Fruit fly (Drosophila melanogaster) whole organism, adult: ENCODE results near the gene PH4alphaEFB.

Experiments
- CG11617 ChIP-seq: fragments of 200-800 bp; sonication (Bioruptor generic); optimal IDR thresholded peaks from 2 replicates; lab custom pipeline; 2017; ENCODE audit warnings: mild to moderate bottlenecking, missing biosample characterization, missing genetic modification reagents, missing genetic modification characterization
- CG12768 ChIP-seq: fragments of 200-800 bp; sonication (Bioruptor generic); optimal IDR thresholded peaks from 2 replicates; lab custom pipeline; 2017; ENCODE audit warnings: missing biosample characterization, missing genetic modification characterization, mild to moderate bottlenecking, moderate library complexity, missing genetic modification reagents
- CG14711 ChIP-seq: fragments of 200-800 bp; sonication (Bioruptor generic); optimal IDR thresholded peaks from 2 replicates; lab custom pipeline; 2018; ENCODE audit warnings: missing biosample characterization, mild to moderate bottlenecking, missing genetic modification characterization, moderate library complexity
- CG1620 ChIP-seq: fragments of 200-800 bp; sonication (Bioruptor generic); optimal IDR thresholded peaks from 2 replicates; lab custom pipeline; 2016; ENCODE audit warnings: missing biosample characterization, missing genetic modification characterization
- CG33017 ChIP-seq: fragments of 200-800 bp; sonication (Bioruptor generic); optimal IDR thresholded peaks from 2 replicates; lab custom pipeline; 2018; ENCODE audit warnings: missing biosample characterization, mild to moderate bottlenecking, missing genetic modification characterization, moderate library complexity
- CG5204 ChIP-seq: fragments of 200-800 bp; sonication (Bioruptor generic); optimal IDR thresholded peaks from 2 replicates; lab custom pipeline; 2016; ENCODE audit warnings: missing biosample characterization, missing genetic modification characterization
- CG7045 ChIP-seq: fragments of 200-800 bp; sonication (Bioruptor generic); optimal IDR thresholded peaks from 2 replicates; lab custom pipeline; 2017; ENCODE audit warnings: missing biosample characterization, mild to moderate bottlenecking, missing genetic modification characterization
- CG7101 ChIP-seq: fragments of 200-800 bp; sonication (Bioruptor generic); optimal IDR thresholded peaks from 2 replicates; lab custom pipeline; 2018; ENCODE audit warnings: missing biosample characterization, mild to moderate bottlenecking, missing genetic modification characterization, moderate library complexity
- Clk ChIP-seq: fragments of 200-800 bp; sonication (Bioruptor generic); optimal IDR thresholded peaks from 2 replicates; lab custom pipeline; 2017; ENCODE audit warnings: missing biosample characterization, missing genetic modification characterization
- Crg-1 ChIP-seq: fragments of 200-800 bp; sonication (Bioruptor generic); optimal IDR thresholded peaks from 2 replicates; lab custom pipeline; 2016; ENCODE audit warnings: missing biosample characterization, missing genetic modification characterization
- Hr96 ChIP-seq: fragments of 200-800 bp; sonication (Bioruptor generic); optimal IDR thresholded peaks from 2 replicates; lab custom pipeline; 2016; ENCODE audit warnings: missing biosample characterization, missing genetic modification characterization
- Mnt ChIP-seq: fragments of 200-800 bp; sonication (Bioruptor generic); optimal IDR thresholded peaks from 2 replicates; lab custom pipeline; 2016; ENCODE audit warnings: missing biosample characterization, mild to moderate bottlenecking, missing genetic modification characterization
- bab1 ChIP-seq: fragments of 200-800 bp; sonication (Bioruptor generic); optimal IDR thresholded peaks from 3 replicates; lab custom pipeline; 2019; ENCODE audit warnings: missing biosample characterization, mild to moderate bottlenecking, missing genetic modification characterization, moderate library complexity
- cic ChIP-seq: fragments of 200-800 bp; sonication (Bioruptor generic); optimal IDR thresholded peaks from 2 replicates; lab custom pipeline; 2017; ENCODE audit warnings: missing biosample characterization, mild to moderate bottlenecking, missing genetic modification characterization, moderate library complexity
- cnc ChIP-seq, 2 experiments: fragments of >200 bp; optimal IDR thresholded peaks; 2 replicates each; lab custom pipeline; 2017
- kay ChIP-seq: fragments of 200-800 bp; sonication (Bioruptor generic); peaks from one replicate; lab custom pipeline; 2016; ENCODE audit warnings: missing biosample characterization, missing genetic modification characterization, borderline replicate concordance
- ovo ChIP-seq: fragments of 200-800 bp; sonication (Bioruptor generic); optimal IDR thresholded peaks from 2 replicates; lab custom pipeline; 2016; ENCODE audit warnings: missing biosample characterization, missing genetic modification characterization
- pad ChIP-seq: fragments of 200-800 bp; sonication (Bioruptor generic); optimal IDR thresholded peaks from 3 replicates; lab custom pipeline; 2017; ENCODE audit warnings: missing biosample characterization, missing genetic modification characterization, mild to moderate bottlenecking, moderate library complexity, missing genetic modification reagents
- tj ChIP-seq: fragments of 200-800 bp; sonication (Bioruptor generic); optimal IDR thresholded peaks from 3 replicates; lab custom pipeline; 2017; ENCODE audit warnings: missing biosample characterization, mild to moderate bottlenecking, missing genetic modification characterization, moderate library complexity
- toe ChIP-seq: fragments of 200-800 bp; sonication (Bioruptor generic); optimal IDR thresholded peaks from 2 replicates; lab custom pipeline; 2016; ENCODE audit warnings: missing biosample characterization, missing genetic modification characterization

The PH4alphaEFB gene

DNA sequence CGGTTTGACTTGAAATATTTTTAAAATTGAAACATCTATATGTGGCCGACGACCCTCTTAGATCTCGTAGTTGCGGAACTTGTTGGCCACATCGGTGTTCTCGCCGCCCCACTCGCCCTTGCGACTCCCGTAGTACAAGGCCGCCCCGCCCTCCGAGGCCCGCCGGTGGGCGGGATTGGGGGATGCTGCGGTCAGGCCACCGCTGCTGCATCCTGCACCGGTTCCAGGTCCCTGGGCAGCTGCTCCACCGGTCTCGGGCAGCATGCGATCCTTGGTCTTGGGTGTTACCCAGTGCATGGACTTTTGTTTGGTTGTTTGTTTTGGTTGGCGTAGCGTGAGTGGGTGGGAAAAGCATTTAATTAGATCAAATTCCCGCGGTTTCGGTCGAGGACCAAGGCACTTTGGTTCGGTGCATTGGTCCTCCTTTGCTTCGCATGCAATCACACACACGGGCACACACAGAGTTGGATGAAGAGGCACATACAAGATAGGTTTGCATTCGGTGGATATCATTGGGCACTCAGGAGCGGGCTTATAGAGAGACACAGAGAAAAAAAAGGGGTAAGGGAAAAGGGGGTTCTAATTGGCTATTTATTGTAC lies 52.5 kb downstream of the PH4alphaEFB start:
- TF ChIP-seq CG11617 = no peak
- TF ChIP-seq ovo (GFP tag; lab: Kevin White, UChicago) = no peak
- no peak for TF ChIP-seq CG12768 (GFP tag; lab: Kevin White, UChicago)
- no peak for TF ChIP-seq CG7045
- no peak for TF ChIP-seq Mnt (GFP tag; lab: Kevin White, UChicago)
- TF ChIP-seq tj (GFP tag; lab: Kevin White, UChicago) = no peak
- no peak for TF ChIP-seq CG14711 (tag; lab: Kevin White, UChicago)
- TF ChIP-seq kay (GFP tag; lab: Kevin White, UChicago) = no peak
- no peak for TF ChIP-seq cic (GFP tag; lab: Kevin White, UChicago)
- no peak for TF ChIP-seq CG1620 (GFP tag; lab: Kevin White, UChicago)
- no peak for TF ChIP-seq Crg-1 (GFP tag; lab: Kevin White, UChicago)
- no peak for TF ChIP-seq CG7101
- TF ChIP-seq cnc (optimal IDR thresholded peaks at IDR 0.05; lab: Kevin White, UChicago) = no peak
- no peak for TF ChIP-seq CG5204

DNA sequence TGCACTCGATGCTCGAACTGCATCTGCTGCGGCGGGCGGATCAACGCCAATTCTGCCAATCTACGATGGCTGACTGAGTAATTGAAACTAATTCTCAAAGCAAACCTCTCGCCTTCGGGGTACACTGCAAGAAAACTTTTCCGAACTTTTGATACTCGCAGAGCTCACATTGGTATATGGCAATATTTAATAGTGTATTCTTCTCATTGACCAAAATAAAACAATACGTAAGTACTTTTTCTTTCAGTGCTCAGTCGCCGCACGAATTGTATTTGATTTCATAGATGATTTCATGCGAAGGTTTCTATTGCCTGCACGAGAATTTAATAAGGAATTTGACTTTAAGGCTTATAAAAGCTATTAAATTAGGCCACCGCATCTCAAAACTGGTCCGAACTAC lies 59.8 kb downstream of the PH4alphaEFB start:
- TF ChIP-seq CG14711 (tag; lab: Kevin White, UChicago) (no peak), Mnt (GFP tag; lab: Kevin White, UChicago) (no peak), Clk (GFP tag; lab: Kevin White, UChicago) (no peak), cic (GFP tag; lab: Kevin White, UChicago) (no peak), Hr96 (GFP tag; lab: Kevin White, UChicago) (no peak), CG1620 (GFP tag; lab: Kevin White, UChicago) (no peak), CG12768 (GFP tag; lab: Kevin White, UChicago) (no peak), toe (GFP tag; lab: Kevin White, UChicago) (no peak), Crg-1 (GFP tag; lab: Kevin White, UChicago) (no peak), kay (GFP tag; lab: Kevin White, UChicago) (no peak), CG33017 (tag; lab: Kevin White, UChicago) (no peak), CG7045 (no peak), cnc (optimal IDR thresholded peaks at IDR 0.05; lab: Kevin White, UChicago) (no peak), pad (no peak), tj (GFP tag; lab: Kevin White, UChicago) (no peak), bab1 (no peak), ovo (GFP tag; lab: Kevin White, UChicago) (no peak), CG11617 (no peak), CG5204 (no peak)

- TF ChIP-seq CG12768 (GFP tag; lab: Kevin White, UChicago) (peak; percentile 29), cic (GFP tag; lab: Kevin White, UChicago) (no peak), CG1620 (GFP tag; lab: Kevin White, UChicago) (no peak), toe (GFP tag; lab: Kevin White, UChicago) (peak; percentile 26), kay (GFP tag; lab: Kevin White, UChicago) (peak; percentile 89), Mnt (GFP tag; lab: Kevin White, UChicago) (no peak), CG7101 (peak; percentile 8), CG33017 (tag; lab: Kevin White, UChicago) (peak; percentile 39)
These were observed 61.1 kb downstream of the PH4alphaEFB start, which contains the start of gene jdp for dm6 chr3R:30526799-30527465. Gene jdp, minus strand, starts transcription at chr3R:30527037.

- TF ChIP-seq Clk (GFP tag; lab: Kevin White, UChicago) = no peak
- TF ChIP-seq Hr96 (GFP tag; lab: Kevin White, UChicago) = no peak
- no peak for TF ChIP-seq CG7045
- no peak for TF ChIP-seq Mnt (GFP tag; lab: Kevin White, UChicago)
- no peak for TF ChIP-seq CG7101
- no peak for TF ChIP-seq pad
- TF ChIP-seq cnc (optimal IDR thresholded peaks at IDR 0.05; lab: Kevin White, UChicago) = no peak
- TF ChIP-seq toe (GFP tag; lab: Kevin White, UChicago) = no peak
- no peak for TF ChIP-seq cic (GFP tag; lab: Kevin White, UChicago)
- no peak for TF ChIP-seq CG14711 (tag; lab: Kevin White, UChicago)
- TF ChIP-seq bab1 = no peak
- TF ChIP-seq Crg-1 (GFP tag; lab: Kevin White, UChicago) = no peak
- no peak for TF ChIP-seq ovo (GFP tag; lab: Kevin White, UChicago)
- no peak for TF ChIP-seq CG11617
- TF ChIP-seq tj (GFP tag; lab: Kevin White, UChicago) = no peak
These were observed 62.9 kb downstream of the PH4alphaEFB start for dm6 chr3R:30528692-30529305.

DNA sequence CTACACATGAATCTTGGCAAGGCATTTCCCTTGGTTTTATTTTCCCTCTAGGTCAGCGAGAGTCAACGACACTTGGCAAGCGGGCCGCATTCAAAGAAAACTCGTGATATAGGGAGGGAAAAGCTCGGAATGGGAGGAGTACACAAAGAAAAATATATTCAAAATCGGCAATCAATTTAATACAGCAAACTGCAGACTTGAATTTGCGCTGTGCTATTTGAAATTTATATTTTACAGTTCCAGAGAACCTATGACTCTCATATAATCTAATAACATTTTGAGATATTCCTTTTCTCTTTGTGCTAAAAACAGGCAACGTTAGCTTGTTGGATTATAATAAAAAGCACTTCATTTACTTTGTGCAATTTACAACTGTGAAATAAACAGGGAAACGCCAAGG lies 63.7 kb downstream of the PH4alphaEFB start:
- TF ChIP-seq Hr96 (GFP tag; lab: Kevin White, UChicago) (no peak), Clk (GFP tag; lab: Kevin White, UChicago) (no peak), Mnt (GFP tag; lab: Kevin White, UChicago) (no peak), kay (GFP tag; lab: Kevin White, UChicago) (no peak), toe (GFP tag; lab: Kevin White, UChicago) (no peak), pad (no peak), CG1620 (GFP tag; lab: Kevin White, UChicago) (no peak), bab1 (no peak), cnc (optimal IDR thresholded peaks at IDR 0.05; lab: Kevin White, UChicago) (no peak), ovo (GFP tag; lab: Kevin White, UChicago) (no peak), CG7045 (no peak), CG33017 (tag; lab: Kevin White, UChicago) (no peak)
